Worm (Caenorhabditis elegans) whole organism, mixed stage, embryonic: Measurements from ENCODE around the gene T25B2.1.
A peak's percentile ranks its signal among the peaks of the same experiment; 100 is the strongest.

Experiments
- M03D4.4 ChIP-seq: sonication (generic microtip); optimal IDR thresholded peaks from 2 replicates; lab custom pipeline; 2017; ENCODE audit warnings: mild to moderate bottlenecking, missing genetic modification characterization, missing compliant biosample characterization
- bed-3 ChIP-seq: fragments of 200-800 bp; sonication (Bioruptor generic); optimal IDR thresholded peaks from 3 replicates; lab custom pipeline; 2018; ENCODE audit warnings: mild to moderate bottlenecking, missing genetic modification characterization, moderate library complexity, missing compliant biosample characterization
- blmp-1 ChIP-seq: fragments of 150-350 bp; optimal IDR thresholded peaks from 2 replicates; lab custom pipeline; 2014; ENCODE audit warnings: missing biosample characterization, missing genetic modification characterization
- ceh-39 ChIP-seq: fragments of 150-350 bp; optimal IDR thresholded peaks from 2 replicates; lab custom pipeline; 2014; ENCODE audit warnings: missing biosample characterization, missing genetic modification characterization
- ceh-43 ChIP-seq: fragments of 200-800 bp; sonication (Bioruptor generic); optimal IDR thresholded peaks from 2 replicates; lab custom pipeline; 2018; ENCODE audit warnings: mild to moderate bottlenecking, missing genetic modification characterization, moderate library complexity, missing compliant biosample characterization
- ceh-83 ChIP-seq: fragments of 200-800 bp; sonication (Bioruptor generic); optimal IDR thresholded peaks from 2 replicates; lab custom pipeline; 2018; ENCODE audit warnings: mild to moderate bottlenecking, missing genetic modification characterization, missing compliant biosample characterization
- ces-1 ChIP-seq: fragments of 150-350 bp; optimal IDR thresholded peaks from 2 replicates; lab custom pipeline; 2014; ENCODE audit warnings: missing biosample characterization, missing genetic modification reagents, missing genetic modification characterization
- cnd-1 ChIP-seq: fragments of 200-800 bp; sonication (Bioruptor generic); optimal IDR thresholded peaks from 2 replicates; lab custom pipeline; 2018; ENCODE audit warnings: mild to moderate bottlenecking, missing genetic modification characterization, missing compliant biosample characterization
- drap-1 ChIP-seq: fragments of 200-800 bp; sonication (Bioruptor generic); optimal IDR thresholded peaks from 3 replicates; lab custom pipeline; 2018; ENCODE audit warnings: mild to moderate bottlenecking, missing genetic modification characterization, missing compliant biosample characterization
- elt-1 ChIP-seq: sonication (generic microtip); optimal IDR thresholded peaks from 2 replicates; lab custom pipeline; 2017; ENCODE audit warnings: missing genetic modification characterization, mild to moderate bottlenecking, missing compliant biosample characterization, antibody characterized with exemption, moderate library complexity, borderline replicate concordance; ENCODE audit not compliant: insufficient read depth
- elt-3 ChIP-seq: fragments of 150-350 bp; optimal IDR thresholded peaks from 2 replicates; lab custom pipeline; 2014; ENCODE audit warnings: missing biosample characterization, missing genetic modification characterization
- flh-1 ChIP-seq: fragments of 200-800 bp; sonication (Bioruptor generic); optimal IDR thresholded peaks from 2 replicates; lab custom pipeline; 2018; ENCODE audit warnings: mild to moderate bottlenecking, missing genetic modification characterization, moderate library complexity, missing compliant biosample characterization
- ham-2 ChIP-seq: fragments of 200-800 bp; sonication (Bioruptor generic); optimal IDR thresholded peaks from 2 replicates; lab custom pipeline; 2018; ENCODE audit warnings: mild to moderate bottlenecking, missing genetic modification characterization, missing compliant biosample characterization
- hlh-1 ChIP-seq: fragments of 150-350 bp; optimal IDR thresholded peaks from 2 replicates; lab custom pipeline; 2014; ENCODE audit warnings: missing biosample characterization, missing genetic modification reagents, missing genetic modification characterization
- lin-13 ChIP-seq: fragments of 150-350 bp; optimal IDR thresholded peaks from 2 replicates; lab custom pipeline; 2014; ENCODE audit warnings: missing biosample characterization, missing genetic modification characterization
- lin-32 ChIP-seq: fragments of 200-800 bp; sonication (Bioruptor generic); optimal IDR thresholded peaks from 2 replicates; lab custom pipeline; 2018; ENCODE audit warnings: mild to moderate bottlenecking, missing genetic modification characterization, missing compliant biosample characterization
- lsy-2 ChIP-seq: fragments of 150-350 bp; optimal IDR thresholded peaks from 2 replicates; lab custom pipeline; 2014; ENCODE audit warnings: missing biosample characterization, missing genetic modification characterization
- mab-5 ChIP-seq: fragments of 150-350 bp; optimal IDR thresholded peaks from 2 replicates; lab custom pipeline; 2014; ENCODE audit warnings: missing biosample characterization, missing genetic modification characterization
- mep-1 ChIP-seq: fragments of 150-350 bp; optimal IDR thresholded peaks from 2 replicates; lab custom pipeline; 2017; ENCODE audit warnings: missing biosample characterization, missing genetic modification reagents, missing genetic modification characterization, inconsistent platforms
- mls-2 ChIP-seq: sonication (generic microtip); optimal IDR thresholded peaks from 2 replicates; lab custom pipeline; 2016; ENCODE audit warnings: mild to moderate bottlenecking, missing genetic modification characterization, moderate library complexity, missing compliant biosample characterization
- nhr-12 ChIP-seq: fragments of 150-350 bp; optimal IDR thresholded peaks from 2 replicates; lab custom pipeline; 2014; ENCODE audit warnings: missing biosample characterization, missing genetic modification characterization
- nhr-2 ChIP-seq: fragments of 150-350 bp; optimal IDR thresholded peaks from 2 replicates; lab custom pipeline; 2014; ENCODE audit warnings: missing biosample characterization, missing genetic modification characterization
- nhr-237 ChIP-seq: fragments of 150-350 bp; optimal IDR thresholded peaks from 2 replicates; lab custom pipeline; 2014; ENCODE audit warnings: missing biosample characterization, missing genetic modification characterization
- nhr-28 ChIP-seq: fragments of 150-350 bp; optimal IDR thresholded peaks from 2 replicates; lab custom pipeline; 2014; ENCODE audit warnings: missing biosample characterization, missing genetic modification characterization
- nhr-76 ChIP-seq: sonication (generic microtip); optimal IDR thresholded peaks from 2 replicates; lab custom pipeline; 2017; ENCODE audit warnings: missing biosample characterization, missing genetic modification characterization
- sem-2 ChIP-seq: fragments of 200-800 bp; sonication (Bioruptor generic); optimal IDR thresholded peaks from 2 replicates; lab custom pipeline; 2018; ENCODE audit warnings: mild to moderate bottlenecking, missing genetic modification characterization, missing compliant biosample characterization
- snpc-4 ChIP-seq: fragments of 150-350 bp; optimal IDR thresholded peaks from 2 replicates; lab custom pipeline; 2014; ENCODE audit warnings: missing biosample characterization, missing genetic modification characterization
- sptf-1 ChIP-seq: sonication (generic microtip); optimal IDR thresholded peaks from 2 replicates; lab custom pipeline; 2017; ENCODE audit warnings: mild to moderate bottlenecking, missing genetic modification characterization, moderate library complexity, missing compliant biosample characterization
- tbx-8 ChIP-seq: fragments of 200-800 bp; sonication (Bioruptor generic); optimal IDR thresholded peaks from 2 replicates; lab custom pipeline; 2018; ENCODE audit warnings: mild to moderate bottlenecking, missing genetic modification characterization, moderate library complexity, missing compliant biosample characterization
- unc-120 ChIP-seq: sonication (generic microtip); optimal IDR thresholded peaks from 2 replicates; lab custom pipeline; 2017; ENCODE audit warnings: missing genetic modification characterization, missing compliant biosample characterization; ENCODE audit not compliant: poor library complexity, severe bottlenecking
- unc-39 ChIP-seq: fragments of 150-350 bp; optimal IDR thresholded peaks from 2 replicates; lab custom pipeline; 2014; ENCODE audit warnings: missing biosample characterization, missing genetic modification characterization
- unc-62 ChIP-seq: fragments of 150-350 bp; optimal IDR thresholded peaks from 2 replicates; lab custom pipeline; 2014; ENCODE audit warnings: missing biosample characterization, missing genetic modification reagents, missing genetic modification characterization
- zip-8 ChIP-seq: fragments of 150-350 bp; optimal IDR thresholded peaks from 2 replicates; lab custom pipeline; 2014; ENCODE audit warnings: missing biosample characterization, missing genetic modification characterization
- ztf-11 ChIP-seq: fragments of 150-350 bp; optimal IDR thresholded peaks from 2 replicates; lab custom pipeline; 2014; ENCODE audit warnings: missing biosample characterization, missing genetic modification characterization

The T25B2.1 gene

DNA sequence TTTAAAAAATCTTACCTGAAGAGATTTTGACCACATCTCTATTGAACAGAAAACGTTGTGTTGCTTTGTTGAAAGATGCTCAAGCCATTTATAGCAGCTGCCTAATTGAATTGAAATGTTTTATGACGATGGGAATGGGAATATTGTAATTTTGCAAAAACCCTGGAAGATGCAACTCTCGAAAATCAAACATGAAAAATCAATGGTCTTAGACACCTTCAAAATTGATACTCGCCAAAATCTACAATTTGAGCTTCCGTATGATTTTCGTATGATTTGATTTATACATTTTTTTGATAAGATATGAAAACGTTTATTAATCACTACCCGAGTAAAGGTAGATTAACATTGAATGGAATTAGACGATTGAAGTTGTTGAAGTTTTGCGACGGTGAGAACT lies 34.7 kb downstream of the T25B2.1 start, which contains the start of gene C14F11.7:
Gene C14F11.7 (minus strand): TSS at position 101 of the 400 bp plus-strand sequence.
- TF ChIP-seq elt-1 (no peak), unc-120 (tag; lab: Kevin White, UChicago) (no peak), ceh-39 (no peak), mls-2 (tag; lab: Kevin White, UChicago) (no peak), ceh-43 (GFP tag; lab: Kevin White, UChicago) (no peak), ceh-83 (no peak), unc-39 (tag; lab: Kevin White, UChicago) (no peak), sem-2 (GFP tag; lab: Kevin White, UChicago) (no peak), zip-8 (tag; lab: Kevin White, UChicago) (no peak), hlh-1 (tag; lab: Kevin White, UChicago) (no peak), nhr-28 (tag; lab: Kevin White, UChicago) (no peak), bed-3 (no peak), nhr-237 (tag; lab: Kevin White, UChicago) (no peak), tbx-8 (GFP tag; lab: Kevin White, UChicago) (no peak), nhr-2 (tag; lab: Kevin White, UChicago) (no peak), elt-3 (tag; lab: Kevin White, UChicago) (no peak), lin-32 (GFP tag; lab: Kevin White, UChicago) (no peak), nhr-76 (no peak)
- TF ChIP-seq, all 35 proteins: peak for 0

DNA sequence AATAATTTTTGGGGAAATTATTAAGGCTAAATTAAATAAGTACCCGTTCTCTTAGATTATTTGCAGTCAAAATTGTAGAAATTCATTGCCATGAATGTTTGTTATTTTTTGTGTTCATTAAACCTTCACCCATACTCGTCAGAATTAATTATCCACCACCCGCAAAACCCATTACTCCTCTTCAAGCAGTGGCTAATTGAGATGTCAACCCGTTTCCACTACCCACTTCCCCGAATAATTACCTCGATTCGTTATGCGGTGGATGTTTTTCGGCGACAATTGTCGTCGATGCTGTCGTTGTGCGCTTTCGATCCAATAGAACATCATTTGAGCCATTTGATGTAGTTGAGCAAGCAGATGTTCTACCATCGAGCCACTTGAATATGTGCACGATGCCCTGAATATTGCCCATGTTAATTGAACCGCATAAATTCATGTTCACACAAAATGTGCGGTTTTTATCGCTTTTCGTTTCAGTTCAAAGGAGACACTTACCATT lies 37.6 kb downstream of the T25B2.1 start:
- TF ChIP-seq ceh-83 (no peak), nhr-12 (no peak), lin-32 (GFP tag; lab: Kevin White, UChicago) (no peak), unc-62 (no peak), lsy-2 (tag; lab: Kevin White, UChicago) (no peak), nhr-76 (no peak), unc-39 (tag; lab: Kevin White, UChicago) (no peak), drap-1 (GFP tag; lab: Kevin White, UChicago) (no peak), ceh-43 (GFP tag; lab: Kevin White, UChicago) (peak; percentile 55), ces-1 (peak; percentile 88), nhr-2 (tag; lab: Kevin White, UChicago) (no peak)

DNA sequence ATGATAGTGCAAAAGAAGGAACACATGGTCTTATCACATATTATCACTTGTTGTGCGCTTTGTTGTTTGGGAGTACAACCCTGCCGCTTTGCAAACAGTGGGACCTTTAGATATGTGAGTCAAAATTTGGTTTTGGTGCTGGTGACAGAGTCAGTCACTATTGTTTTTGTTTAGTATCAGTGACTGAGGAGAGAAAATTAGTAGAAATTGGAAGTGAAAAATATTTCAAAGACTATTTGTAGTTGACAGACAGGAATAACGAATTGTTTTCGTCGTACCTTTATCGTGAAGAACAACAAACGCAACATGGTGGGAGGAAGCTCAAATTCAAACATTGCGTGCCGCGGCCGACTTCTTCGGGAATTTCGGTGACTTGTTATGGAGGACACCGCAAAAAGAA lies 42.8 kb downstream of the T25B2.1 start, which contains the start of gene lrch-1:
Gene lrch-1 (minus strand): TSS at position 101 of the 400 bp plus-strand sequence.
- no peak for TF ChIP-seq ham-2 (GFP tag; lab: Kevin White, UChicago)
- no peak for TF ChIP-seq mls-2 (tag; lab: Kevin White, UChicago)
- no peak for TF ChIP-seq sptf-1
- TF ChIP-seq mab-5 (tag; lab: Kevin White, UChicago), result no peak
- TF ChIP-seq elt-1, result no peak
- no peak for TF ChIP-seq blmp-1 (tag; lab: Kevin White, UChicago)
- no peak for TF ChIP-seq nhr-237 (tag; lab: Kevin White, UChicago)
- no peak for TF ChIP-seq M03D4.4 (tag; lab: Kevin White, UChicago)

DNA sequence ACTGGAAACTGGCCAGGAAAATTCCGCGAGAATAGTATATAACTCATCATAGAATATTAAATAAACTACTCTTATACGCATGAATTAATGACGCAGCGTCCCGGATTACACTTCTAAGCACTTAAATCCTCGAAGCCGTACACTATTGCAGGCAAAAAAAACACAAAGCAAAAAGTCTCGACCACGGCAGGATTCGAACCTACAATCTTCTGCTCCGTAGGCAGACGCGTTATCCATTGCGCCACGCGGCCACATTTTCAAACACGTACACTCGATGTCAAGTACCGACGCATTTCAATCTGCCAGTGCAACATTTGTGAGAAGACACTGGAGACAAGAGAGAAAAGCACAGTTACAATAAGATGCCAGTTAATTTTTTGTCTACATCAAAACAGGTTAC lies 46.1 kb downstream of the T25B2.1 start:
- no peak for TF ChIP-seq snpc-4 (tag; lab: Kevin White, UChicago)
- TF ChIP-seq mep-1, result peak; percentile 18
- TF ChIP-seq hlh-1 (tag; lab: Kevin White, UChicago), result peak; percentile 5
- TF ChIP-seq elt-1, result no peak
- TF ChIP-seq cnd-1 (tag; lab: Kevin White, UChicago), result peak; percentile 40
- peak; percentile 7 for TF ChIP-seq ces-1
- peak; percentile 21 for TF ChIP-seq lin-13 (tag; lab: Kevin White, UChicago)
- no peak for TF ChIP-seq ztf-11 (tag; lab: Kevin White, UChicago)
- no peak for TF ChIP-seq nhr-28 (tag; lab: Kevin White, UChicago)
- no peak for TF ChIP-seq flh-1 (GFP tag; lab: Kevin White, UChicago)
- TF ChIP-seq unc-39 (tag; lab: Kevin White, UChicago), result no peak
- TF ChIP-seq unc-120 (tag; lab: Kevin White, UChicago), result peak; percentile 33
- peak; percentile 82 for TF ChIP-seq sptf-1
- TF ChIP-seq ceh-43 (GFP tag; lab: Kevin White, UChicago), result peak; percentile 20
- TF ChIP-seq M03D4.4 (tag; lab: Kevin White, UChicago), result peak; percentile 55
- peak; percentile 68 for TF ChIP-seq drap-1 (GFP tag; lab: Kevin White, UChicago)
- TF ChIP-seq ceh-83, result peak; percentile 72
- TF ChIP-seq mls-2 (tag; lab: Kevin White, UChicago), result peak; percentile 57
- peak; percentile 56 for TF ChIP-seq bed-3
- TF ChIP-seq lin-32 (GFP tag; lab: Kevin White, UChicago), result peak; percentile 29
